Worm (Caenorhabditis elegans) whole organism, early embryonic: ENCODE data around the gene B0554.7.

Source experiments
- B0310.2 ChIP-seq: sonication (generic microtip); optimal IDR thresholded peaks from 2 replicates; lab custom pipeline; 2016; ENCODE audit warnings: mild to moderate bottlenecking, missing genetic modification characterization, missing compliant biosample characterization
- F13C5.2 ChIP-seq: sonication (generic microtip); optimal IDR thresholded peaks from 2 replicates; lab custom pipeline; 2017; ENCODE audit warnings: mild to moderate bottlenecking, missing genetic modification characterization, inconsistent platforms, missing compliant biosample characterization
- aly-1 ChIP-seq: sonication (generic microtip); optimal IDR thresholded peaks from 2 replicates; lab custom pipeline; 2016; ENCODE audit warnings: missing genetic modification characterization, missing compliant biosample characterization
- ama-1 ChIP-seq: fragments of 150-350 bp; optimal IDR thresholded peaks from 2 replicates; lab custom pipeline; 2014
- ceh-13 ChIP-seq: fragments of 200-800 bp; sonication (Bioruptor generic); optimal IDR thresholded peaks from 2 replicates; lab custom pipeline; 2018; ENCODE audit warnings: mild to moderate bottlenecking, missing genetic modification characterization, missing compliant biosample characterization
- ceh-36 ChIP-seq: sonication (generic microtip); optimal IDR thresholded peaks from 2 replicates; lab custom pipeline; 2016; ENCODE audit warnings: missing genetic modification characterization, inconsistent platforms, missing compliant biosample characterization
- ets-7 ChIP-seq: sonication (generic microtip); optimal IDR thresholded peaks from 2 replicates; lab custom pipeline; 2016; ENCODE audit warnings: missing genotype, missing genetic modification characterization, missing compliant biosample characterization
- flt-1 ChIP-seq: fragments of 200-800 bp; sonication (Bioruptor generic); IDR thresholded peaks from 2 replicates; pipeline ENCODE4 v1.3.6; 2022; ENCODE audit warnings: missing genetic modification characterization, missing compliant biosample characterization
- hmbx-1 ChIP-seq: sonication (generic microtip); optimal IDR thresholded peaks from 2 replicates; lab custom pipeline; 2016; ENCODE audit warnings: mild to moderate bottlenecking, missing genetic modification characterization, missing compliant biosample characterization
- hmg-4 ChIP-seq: fragments of 200-800 bp; sonication (Bioruptor generic); optimal IDR thresholded peaks from 2 replicates; lab custom pipeline; 2018; ENCODE audit warnings: mild to moderate bottlenecking, missing genetic modification characterization, missing compliant biosample characterization
- hnd-1 ChIP-seq: sonication (generic microtip); optimal IDR thresholded peaks from 2 replicates; lab custom pipeline; 2016; ENCODE audit warnings: missing genetic modification characterization, missing compliant biosample characterization
- pes-1 ChIP-seq: fragments of 200-800 bp; sonication (Bioruptor generic); IDR thresholded peaks from 2 replicates; pipeline ENCODE4 v1.3.6; 2022; ENCODE audit warnings: missing genetic modification reagents, missing genetic modification characterization, missing compliant biosample characterization
- scrt-1 ChIP-seq: fragments of 200-800 bp; sonication (Bioruptor generic); IDR thresholded peaks from 2 replicates; pipeline ENCODE4 v1.3.6; 2022; ENCODE audit warnings: missing genetic modification characterization, missing compliant biosample characterization
- sea-1 ChIP-seq: fragments of 200-800 bp; sonication (Bioruptor generic); conservative IDR thresholded peaks from 2 replicates; pipeline ENCODE4 v1.3.6; 2022; ENCODE audit warnings: missing genetic modification characterization, missing compliant biosample characterization
- tbx-11 ChIP-seq: fragments of 200-800 bp; sonication (Bioruptor generic); IDR thresholded peaks from 2 replicates; pipeline ENCODE4 v1.3.6; 2022; ENCODE audit warnings: missing genetic modification characterization, missing compliant biosample characterization
- tbx-37 ChIP-seq: fragments of 200-800 bp; sonication (Bioruptor generic); conservative IDR thresholded peaks from 2 replicates; pipeline ENCODE4 v1.3.6; 2022; ENCODE audit warnings: missing genetic modification reagents, missing genetic modification characterization, missing compliant biosample characterization
- tra-4 ChIP-seq: sonication (generic microtip); optimal IDR thresholded peaks from 2 replicates; lab custom pipeline; 2017; ENCODE audit warnings: missing genetic modification characterization, missing compliant biosample characterization

The B0554.7 gene

ce11 chrV:440923-441322, at the start of gene B0554.7:
Gene B0554.7 (minus strand): TSS chrV:441023.
- no peak for TF ChIP-seq B0310.2
- TF ChIP-seq ama-1 (lab: Kevin White, UChicago): no peak
- no peak for TF ChIP-seq hmg-4 (GFP tag; lab: Kevin White, UChicago)
- TF ChIP-seq ets-7 (tag; lab: Kevin White, UChicago): no peak
- no peak for TF ChIP-seq hmbx-1
- no peak for TF ChIP-seq sea-1 (GFP tag; lab: Robert Waterston, UW)
- TF ChIP-seq hnd-1: no peak
- TF ChIP-seq pes-1: no peak
- no peak for TF ChIP-seq flt-1 (GFP tag; lab: Robert Waterston, UW)

DNA sequence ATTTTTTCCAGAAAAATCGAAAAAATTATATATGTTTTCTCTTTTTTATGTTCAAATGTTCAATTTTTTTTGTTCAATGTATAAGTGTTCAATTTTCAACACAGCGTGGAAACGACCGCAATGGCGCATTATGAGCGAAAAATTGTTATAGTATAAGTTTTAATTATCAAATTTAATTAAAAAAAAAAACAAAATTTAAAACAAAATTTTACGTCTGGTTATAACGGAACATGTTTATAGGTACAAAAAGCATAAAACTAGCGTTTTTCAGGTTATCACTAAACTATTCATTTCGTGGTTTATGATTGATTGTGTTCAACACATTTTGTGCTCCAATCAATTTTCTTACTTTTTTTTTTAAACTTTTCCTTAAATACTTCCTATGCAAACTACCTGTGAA, 48.5 kb upstream of the B0554.7 start, which contains the start of gene nhr-106:
Gene nhr-106, plus strand, starts transcription at position 301 of the 400 bp plus-strand sequence.
- TF ChIP-seq ets-7 (tag; lab: Kevin White, UChicago): no peak

- TF ChIP-seq ets-7 (tag; lab: Kevin White, UChicago) (no peak), aly-1 (tag; lab: Kevin White, UChicago) (no peak), hmbx-1 (no peak), sea-1 (GFP tag; lab: Robert Waterston, UW) (no peak), tbx-11 (GFP tag; lab: Robert Waterston, UW) (no peak), B0310.2 (no peak), ceh-13 (GFP tag; lab: Kevin White, UChicago) (no peak), hnd-1 (no peak), tbx-37 (GFP tag; lab: Robert Waterston, UW) (no peak), F13C5.2 (no peak), ama-1 (lab: Kevin White, UChicago) (no peak), hmg-4 (GFP tag; lab: Kevin White, UChicago) (no peak), tra-4 (tag; lab: Kevin White, UChicago) (no peak), ceh-36 (tag; lab: Kevin White, UChicago) (no peak), flt-1 (GFP tag; lab: Robert Waterston, UW) (no peak)
Observed at ce11 chrV:487980-488379, 47.2 kb upstream of the B0554.7 start.

- TF ChIP-seq pes-1: no peak
- TF ChIP-seq hmbx-1: no peak
- TF ChIP-seq ceh-36 (tag; lab: Kevin White, UChicago): no peak
- TF ChIP-seq ama-1 (lab: Kevin White, UChicago): no peak
- no peak for TF ChIP-seq hnd-1
- no peak for TF ChIP-seq F13C5.2
- TF ChIP-seq ceh-13 (GFP tag; lab: Kevin White, UChicago): no peak
- TF ChIP-seq tra-4 (tag; lab: Kevin White, UChicago): no peak
- no peak for TF ChIP-seq flt-1 (GFP tag; lab: Robert Waterston, UW)
- TF ChIP-seq tbx-37 (GFP tag; lab: Robert Waterston, UW): no peak
Observed at ce11 chrV:486684-487083, 45.9 kb upstream of the B0554.7 start, which contains the start of gene nhr-211. Gene nhr-211 (plus strand): TSS chrV:486984.

ce11 chrV:484285-484890, 43.6 kb upstream of the B0554.7 start, which contains the start of gene nhr-212:
Gene nhr-212 (plus strand): TSS chrV:484857.
- no peak for TF ChIP-seq pes-1
- no peak for TF ChIP-seq ceh-13 (GFP tag; lab: Kevin White, UChicago)
- no peak for TF ChIP-seq hmg-4 (GFP tag; lab: Kevin White, UChicago)
- no peak for TF ChIP-seq scrt-1 (GFP tag; lab: Robert Waterston, UW)
- no peak for TF ChIP-seq aly-1 (tag; lab: Kevin White, UChicago)
- no peak for TF ChIP-seq ets-7 (tag; lab: Kevin White, UChicago)
- TF ChIP-seq hmbx-1: no peak
- no peak for TF ChIP-seq hnd-1
- TF ChIP-seq flt-1 (GFP tag; lab: Robert Waterston, UW): no peak
- no peak for TF ChIP-seq F13C5.2
- TF ChIP-seq B0310.2: no peak
- no peak for TF ChIP-seq tbx-37 (GFP tag; lab: Robert Waterston, UW)
- TF ChIP-seq sea-1 (GFP tag; lab: Robert Waterston, UW): no peak
- TF ChIP-seq ama-1 (lab: Kevin White, UChicago): no peak
- no peak for TF ChIP-seq tbx-11 (GFP tag; lab: Robert Waterston, UW)
- no peak for TF ChIP-seq ceh-36 (tag; lab: Kevin White, UChicago)
- TF ChIP-seq tra-4 (tag; lab: Kevin White, UChicago): no peak

DNA sequence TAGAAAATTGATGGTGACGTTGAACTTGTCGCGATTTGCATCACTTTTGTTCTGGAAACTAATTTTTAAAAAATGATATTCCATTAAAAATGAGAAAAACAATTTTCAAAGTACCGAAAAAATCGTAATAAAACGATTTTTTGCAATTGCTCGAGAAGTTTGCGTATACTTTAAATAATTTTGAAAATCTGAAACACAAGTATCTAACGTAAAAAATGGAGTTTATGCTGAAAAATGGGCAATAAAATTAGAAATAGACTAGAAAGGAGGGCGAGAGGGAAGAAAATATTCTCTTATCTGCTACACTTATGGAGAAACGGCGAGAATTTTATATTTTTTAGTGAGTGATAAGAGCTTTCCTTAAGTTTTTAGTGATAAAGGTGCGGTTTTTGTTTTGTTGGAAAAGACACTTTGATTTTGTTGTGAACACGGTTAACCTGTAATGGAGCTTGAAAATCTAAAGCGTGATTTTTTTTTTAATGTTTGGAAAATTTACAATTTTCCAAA, 42.5 kb upstream of the B0554.7 start, which contains the start of gene nhr-130:
Gene nhr-130, minus strand, starts transcription at position 51 of the 507 bp plus-strand sequence.
- TF ChIP-seq ets-7 (tag; lab: Kevin White, UChicago) (no peak), ceh-36 (tag; lab: Kevin White, UChicago) (no peak), ceh-13 (GFP tag; lab: Kevin White, UChicago) (no peak), sea-1 (GFP tag; lab: Robert Waterston, UW) (no peak), flt-1 (GFP tag; lab: Robert Waterston, UW) (no peak)

DNA sequence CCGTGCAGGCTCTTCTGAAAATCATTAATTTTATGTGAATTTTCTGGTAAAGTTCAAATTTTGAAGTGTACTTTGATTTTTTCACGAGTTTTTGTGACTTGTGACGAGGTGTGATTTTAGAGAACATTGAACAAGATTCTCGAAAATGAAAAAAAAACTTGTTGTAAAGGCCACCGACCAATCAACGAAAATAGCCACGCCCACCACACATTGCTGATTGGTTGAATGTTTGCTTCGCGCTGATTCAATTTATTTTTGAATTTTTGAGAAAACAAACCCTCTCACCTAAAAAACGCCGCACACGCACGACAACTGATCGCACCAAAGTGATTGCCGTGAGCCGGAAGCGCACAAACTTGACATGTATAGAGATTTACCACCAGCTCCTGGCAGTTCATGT, 42.0 kb upstream of the B0554.7 start:
- no peak for TF ChIP-seq flt-1 (GFP tag; lab: Robert Waterston, UW)
- no peak for TF ChIP-seq tra-4 (tag; lab: Kevin White, UChicago)
- no peak for TF ChIP-seq pes-1
- no peak for TF ChIP-seq F13C5.2
- no peak for TF ChIP-seq tbx-37 (GFP tag; lab: Robert Waterston, UW)
- TF ChIP-seq ama-1 (lab: Kevin White, UChicago): no peak
- no peak for TF ChIP-seq aly-1 (tag; lab: Kevin White, UChicago)

DNA sequence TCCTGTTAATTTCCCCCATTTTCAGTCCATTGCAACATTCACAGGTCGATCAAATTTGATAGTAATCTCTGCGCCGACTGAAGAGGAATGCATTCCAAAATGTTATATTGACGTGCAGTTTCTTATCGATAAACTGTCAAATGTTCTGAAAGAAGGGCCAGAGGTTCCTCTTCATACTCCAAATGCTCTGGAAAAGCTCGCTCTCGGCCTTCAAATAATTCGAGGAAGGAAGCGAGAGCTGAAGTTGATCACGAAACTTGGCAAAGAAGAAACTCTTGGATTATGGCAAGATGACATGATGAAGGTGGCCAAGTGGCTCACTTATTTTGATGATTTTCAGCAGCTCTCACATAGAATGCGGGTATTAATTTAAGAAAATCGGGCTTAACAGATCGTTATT, 38.2 kb upstream of the B0554.7 start:
- TF ChIP-seq ceh-13 (GFP tag; lab: Kevin White, UChicago) (no peak), aly-1 (tag; lab: Kevin White, UChicago) (no peak), sea-1 (GFP tag; lab: Robert Waterston, UW) (no peak), F13C5.2 (no peak), tra-4 (tag; lab: Kevin White, UChicago) (no peak), ama-1 (lab: Kevin White, UChicago) (no peak), hmg-4 (GFP tag; lab: Kevin White, UChicago) (no peak), B0310.2 (no peak), ets-7 (tag; lab: Kevin White, UChicago) (no peak), tbx-11 (GFP tag; lab: Robert Waterston, UW) (no peak), pes-1 (no peak)
